Worm (Caenorhabditis elegans) whole organism, L3 larva: ENCODE measurements around the gene F48B9.3.

ENCODE experiments used
- R02D3.7 ChIP-seq: fragments of 150-350 bp; optimal IDR thresholded peaks from 2 replicates; lab custom pipeline; 2014; ENCODE audit warnings: missing biosample characterization, missing genetic modification characterization
- ZK546.5 ChIP-seq: sonication (generic microtip); optimal IDR thresholded peaks from 2 replicates; lab custom pipeline; 2017; ENCODE audit warnings: missing biosample characterization, missing genetic modification characterization
- ama-1 ChIP-seq: fragments of 150-350 bp; optimal IDR thresholded peaks from 2 replicates; lab custom pipeline; 2018
- ceh-28 ChIP-seq: fragments of 150-350 bp; optimal IDR thresholded peaks from 2 replicates; lab custom pipeline; 2014; ENCODE audit warnings: missing biosample characterization, missing genetic modification reagents, missing genetic modification characterization
- ceh-9 ChIP-seq: sonication (generic microtip); optimal IDR thresholded peaks from 2 replicates; lab custom pipeline; 2018; ENCODE audit warnings: missing biosample characterization, missing genetic modification characterization
- egl-27 ChIP-seq: sonication (generic microtip); optimal IDR thresholded peaks from 4 replicates; lab custom pipeline; 2017; ENCODE audit warnings: missing biosample characterization, missing genetic modification reagents, missing genetic modification characterization
- egl-5 ChIP-seq: fragments of 150-350 bp; optimal IDR thresholded peaks from 2 replicates; lab custom pipeline; 2017; ENCODE audit warnings: missing biosample characterization, missing genetic modification reagents, missing genetic modification characterization, inconsistent platforms
- elt-1 ChIP-seq: fragments of 150-350 bp; optimal IDR thresholded peaks from 2 replicates; lab custom pipeline; 2014; ENCODE audit warnings: missing biosample characterization, missing genetic modification characterization
- elt-2 ChIP-seq: sonication (generic microtip); optimal IDR thresholded peaks from 2 replicates; lab custom pipeline; 2016; ENCODE audit warnings: missing genetic modification reagents, mild to moderate bottlenecking, missing genetic modification characterization, missing compliant biosample characterization
- elt-3 ChIP-seq, 3 experiments: fragments of 150-350 bp in 1 of 3; sonication (generic microtip) in 2 of 3; optimal IDR thresholded peaks; 2 replicates in 2 of 3; 4 replicates in 1 of 3; lab custom pipeline; 2014 to 2017; ENCODE audit warnings: missing biosample characterization in 3 of 3, missing genetic modification characterization in 3 of 3
- eor-1 ChIP-seq, 2 experiments: fragments of 150-350 bp; optimal IDR thresholded peaks; 2 replicates each; lab custom pipeline; 2014 to 2018; ENCODE audit warnings: missing biosample characterization in 2 of 2, missing genetic modification characterization in 2 of 2
- fkh-10 ChIP-seq: sonication (generic microtip); optimal IDR thresholded peaks from 2 replicates; lab custom pipeline; 2017; ENCODE audit warnings: missing biosample characterization, missing genetic modification reagents, missing genetic modification characterization
- fkh-2 ChIP-seq: fragments of 150-350 bp; optimal IDR thresholded peaks from 2 replicates; lab custom pipeline; 2014; ENCODE audit warnings: missing biosample characterization, missing genetic modification reagents, missing genetic modification characterization
- fos-1 ChIP-seq: fragments of 150-350 bp; optimal IDR thresholded peaks from 2 replicates; lab custom pipeline; 2014; ENCODE audit warnings: missing biosample characterization, missing genetic modification characterization
- jun-1 ChIP-seq: fragments of 150-350 bp; optimal IDR thresholded peaks from 2 replicates; lab custom pipeline; 2014; ENCODE audit warnings: missing biosample characterization, missing genetic modification reagents, missing genetic modification characterization
- lin-15B ChIP-seq: fragments of 150-350 bp; optimal IDR thresholded peaks from 2 replicates; lab custom pipeline; 2014; ENCODE audit warnings: missing biosample characterization, missing genetic modification characterization
- lsy-12 ChIP-seq: sonication (generic microtip); optimal IDR thresholded peaks from 2 replicates; lab custom pipeline; 2016; ENCODE audit warnings: mild to moderate bottlenecking, missing genetic modification characterization, missing compliant biosample characterization
- mdl-1 ChIP-seq: fragments of 150-350 bp; optimal IDR thresholded peaks from 2 replicates; lab custom pipeline; 2014; ENCODE audit warnings: missing biosample characterization, missing genetic modification characterization
- mml-1 ChIP-seq: fragments of 150-350 bp; sonication (generic microtip); optimal IDR thresholded peaks from 3 replicates; lab custom pipeline; 2014; ENCODE audit warnings: missing biosample characterization, missing genetic modification characterization
- nfya-1 ChIP-seq: sonication (generic microtip); optimal IDR thresholded peaks from 2 replicates; lab custom pipeline; 2017; ENCODE audit warnings: missing genetic modification characterization, mild to moderate bottlenecking, missing compliant biosample characterization, antibody characterized with exemption, moderate library complexity; ENCODE audit not compliant: insufficient read depth
- nhr-11 ChIP-seq: fragments of 150-350 bp; optimal IDR thresholded peaks from 2 replicates; lab custom pipeline; 2014; ENCODE audit warnings: missing biosample characterization, missing genetic modification characterization
- nhr-12 ChIP-seq: fragments of 150-350 bp; optimal IDR thresholded peaks from 2 replicates; lab custom pipeline; 2014; ENCODE audit warnings: missing biosample characterization, missing genetic modification characterization
- nhr-23 ChIP-seq: fragments of 150-350 bp; optimal IDR thresholded peaks from 2 replicates; lab custom pipeline; 2014; ENCODE audit warnings: missing biosample characterization, missing genetic modification reagents, missing genetic modification characterization
- nhr-237 ChIP-seq: fragments of 150-350 bp; optimal IDR thresholded peaks from 2 replicates; lab custom pipeline; 2014; ENCODE audit warnings: missing biosample characterization, missing genetic modification characterization
- nhr-28 ChIP-seq: fragments of 150-350 bp; optimal IDR thresholded peaks from 2 replicates; lab custom pipeline; 2014; ENCODE audit warnings: missing biosample characterization, missing genetic modification characterization
- nhr-43 ChIP-seq: sonication (generic microtip); optimal IDR thresholded peaks from 2 replicates; lab custom pipeline; 2016; ENCODE audit warnings: mild to moderate bottlenecking, missing genetic modification characterization, missing compliant biosample characterization; ENCODE audit not compliant: poor library complexity, severe bottlenecking
- nhr-77 ChIP-seq: fragments of 150-350 bp; optimal IDR thresholded peaks from 2 replicates; lab custom pipeline; 2014; ENCODE audit warnings: missing biosample characterization, missing genetic modification characterization
- pha-4 ChIP-seq: fragments of 150-350 bp; optimal IDR thresholded peaks from 2 replicates; lab custom pipeline; 2014; ENCODE audit warnings: missing biosample characterization, missing genetic modification reagents, missing genetic modification characterization
- pqm-1 ChIP-seq: fragments of 150-350 bp; optimal IDR thresholded peaks from 2 replicates; lab custom pipeline; 2017; ENCODE audit warnings: missing biosample characterization, missing genetic modification characterization, inconsistent platforms
- skn-1 ChIP-seq: fragments of 150-350 bp; optimal IDR thresholded peaks from 2 replicates; lab custom pipeline; 2014; ENCODE audit warnings: missing biosample characterization, missing genetic modification characterization
- snpc-4 ChIP-seq: fragments of 150-350 bp; optimal IDR thresholded peaks from 2 replicates; lab custom pipeline; 2014; ENCODE audit warnings: missing biosample characterization, missing genetic modification characterization
- tbx-2 ChIP-seq: sonication (generic microtip); optimal IDR thresholded peaks from 2 replicates; lab custom pipeline; 2016; ENCODE audit warnings: mild to moderate bottlenecking, missing genetic modification characterization, missing compliant biosample characterization
- unc-39 ChIP-seq: sonication (generic microtip); optimal IDR thresholded peaks from 4 replicates; lab custom pipeline; 2017; ENCODE audit warnings: missing biosample characterization, missing genetic modification characterization
- unc-62 ChIP-seq: fragments of 150-350 bp; sonication (generic microtip); optimal IDR thresholded peaks from 4 replicates; lab custom pipeline; 2014; ENCODE audit warnings: missing biosample characterization, missing genetic modification reagents, missing genetic modification characterization
- ztf-11 ChIP-seq: fragments of 150-350 bp; optimal IDR thresholded peaks from 2 replicates; lab custom pipeline; 2014; ENCODE audit warnings: missing biosample characterization, missing genetic modification characterization
- ztf-4 ChIP-seq: fragments of 150-350 bp; optimal IDR thresholded peaks from 2 replicates; lab custom pipeline; 2014; ENCODE audit warnings: missing biosample characterization, missing genetic modification characterization

Gene F48B9.3

DNA sequence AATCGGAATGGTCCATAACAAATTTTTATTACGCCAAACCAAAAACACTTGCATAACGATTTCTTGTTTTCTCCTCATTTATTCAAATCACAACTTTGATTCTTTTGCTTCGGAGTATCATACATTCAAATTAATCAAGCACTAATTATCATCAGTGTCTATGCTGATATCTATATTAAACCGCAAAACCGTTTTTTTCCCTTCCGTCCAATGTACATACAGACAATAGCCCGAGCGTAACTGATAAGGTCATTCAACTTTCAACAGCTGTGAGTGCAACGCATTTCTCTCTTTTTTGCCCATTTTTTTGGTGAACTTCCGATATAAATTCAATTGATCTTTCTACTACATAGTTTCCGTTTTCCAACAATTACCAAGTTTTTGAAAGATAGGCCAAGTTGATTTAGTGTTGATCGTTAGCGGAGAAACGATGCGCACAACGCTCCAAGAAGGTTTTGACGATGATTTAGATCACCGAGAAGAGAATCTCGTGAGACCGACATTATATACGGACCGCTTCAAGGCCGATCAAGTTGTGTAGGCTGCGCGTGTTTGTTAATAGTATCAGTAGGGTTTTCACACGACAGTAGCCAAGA, 13.0 kb downstream of the F48B9.3 start:
- TF ChIP-seq elt-2 (peak; percentile 67), ztf-4 (no peak)

DNA sequence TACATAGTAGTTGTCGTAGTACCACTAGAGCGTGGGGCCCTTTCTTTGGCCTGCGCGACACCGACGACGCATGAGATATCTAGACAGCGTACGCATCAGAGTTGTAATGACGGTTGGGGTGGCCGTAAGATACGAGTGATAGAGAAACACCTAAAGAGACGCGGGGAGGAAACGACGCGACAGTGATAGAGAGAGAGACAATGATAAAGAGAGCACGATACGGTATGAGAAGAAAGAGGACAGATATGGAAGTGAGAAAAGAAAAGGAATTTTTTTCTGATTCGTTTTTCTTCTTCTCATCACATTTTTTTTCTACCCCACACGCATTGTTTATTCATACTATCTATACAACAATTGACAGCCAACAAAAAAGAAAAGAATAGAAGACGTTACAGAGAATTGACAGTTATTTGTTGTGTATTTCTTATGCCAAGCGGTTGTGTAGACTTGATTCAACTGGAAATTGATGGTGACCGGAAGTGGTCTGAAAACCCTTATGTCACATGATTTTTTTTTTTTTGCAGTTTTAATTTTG, 13.6 kb downstream of the F48B9.3 start:
- TF ChIP-seq fkh-2 (tag; lab: Kevin White, UChicago) (no peak), elt-3 (tag; optimal IDR thresholded peaks at IDR 0.05; lab: Kevin White, UChicago) (peak in 1 of 3 experiments; percentile 57), nhr-23 (tag; lab: Kevin White, UChicago) (peak; percentile 26), elt-2 (peak; percentile 63), mml-1 (tag; lab: Kevin White, UChicago) (no peak), nhr-43 (tag; lab: Kevin White, UChicago) (no peak), pqm-1 (peak; percentile 14)

DNA sequence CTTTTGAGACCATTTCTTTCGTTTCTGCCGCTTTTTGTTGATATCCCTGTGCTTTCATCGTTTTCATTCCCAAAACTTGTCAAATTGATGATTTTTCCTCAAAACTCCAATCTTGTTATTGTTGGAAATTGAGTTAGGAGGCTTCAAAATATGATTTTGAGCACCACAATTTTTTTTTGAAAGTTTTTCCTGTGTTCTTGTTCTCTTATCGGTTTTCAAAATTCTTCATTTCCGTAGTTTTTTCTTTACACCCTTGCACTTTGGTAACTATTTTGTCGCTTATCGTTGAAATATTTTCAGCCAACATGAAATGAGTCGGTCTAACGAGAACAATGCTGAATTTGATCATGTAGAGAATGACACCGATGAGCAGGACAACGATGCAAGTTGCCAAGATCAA, 15.7 kb downstream of the F48B9.3 start, which contains the start of gene F48B9.1:
TSS of gene F48B9.1 (plus strand) at position 301 of the 400 bp plus-strand sequence.
- TF ChIP-seq nhr-237 (no peak), mml-1 (tag; lab: Kevin White, UChicago) (no peak), ZK546.5 (tag; lab: Kevin White, UChicago) (no peak), R02D3.7 (tag; lab: Kevin White, UChicago) (no peak), lsy-12 (tag; lab: Kevin White, UChicago) (no peak), unc-39 (no peak), fos-1 (tag; lab: Kevin White, UChicago) (no peak), nhr-12 (tag; lab: Kevin White, UChicago) (no peak)

DNA sequence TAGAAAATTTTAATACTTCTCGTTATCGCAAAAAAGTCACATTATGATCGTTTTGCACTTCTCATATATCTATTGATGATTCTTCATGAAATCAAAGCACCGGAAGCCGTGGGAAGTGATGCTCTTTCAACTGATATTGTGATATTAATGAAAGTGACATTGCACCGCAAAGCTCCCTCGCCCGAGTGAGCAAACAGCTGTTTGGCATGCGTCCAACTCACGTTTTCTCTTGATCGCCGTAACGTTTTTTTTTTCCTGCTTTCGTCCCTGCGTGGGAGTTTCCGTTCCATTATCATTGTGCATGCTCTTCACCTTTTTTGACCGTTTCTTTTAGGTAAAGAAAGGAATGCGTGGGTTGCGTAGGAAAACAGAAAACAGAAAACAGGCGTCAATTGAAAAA, 24.0 kb downstream of the F48B9.3 start:
- TF ChIP-seq fkh-2 (tag; lab: Kevin White, UChicago) (no peak), elt-1 (tag; lab: Kevin White, UChicago) (no peak), lsy-12 (tag; lab: Kevin White, UChicago) (no peak), ceh-9 (tag; lab: Kevin White, UChicago) (no peak), nhr-11 (tag; lab: Kevin White, UChicago) (no peak), ztf-11 (no peak), ceh-28 (tag; lab: Kevin White, UChicago) (no peak), mdl-1 (no peak), tbx-2 (tag; lab: Kevin White, UChicago) (no peak), unc-62 (GFP tag; lab: Kevin White, UChicago) (no peak), skn-1 (tag; lab: Kevin White, UChicago) (no peak), pha-4 (tag; lab: Kevin White, UChicago) (no peak)

DNA sequence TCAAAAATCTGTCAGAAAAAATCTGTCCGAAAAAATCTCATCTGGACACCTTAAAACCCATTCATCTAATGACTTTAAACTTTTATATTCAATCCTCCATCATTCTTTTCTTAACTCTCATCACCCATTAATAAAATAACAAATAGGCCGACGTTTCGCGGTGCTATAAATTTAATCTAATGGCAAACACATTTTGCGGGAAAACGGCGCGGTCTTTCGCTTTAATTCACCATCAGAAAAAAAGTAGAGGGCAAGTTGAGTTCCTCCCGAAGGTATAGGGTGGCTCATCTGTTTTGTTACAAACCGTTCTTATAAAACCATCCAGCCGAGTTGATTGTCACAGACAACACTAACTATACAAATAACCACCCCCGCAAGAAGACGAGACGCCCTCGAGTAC, 25.9 kb downstream of the F48B9.3 start:
- TF ChIP-seq eor-1 (tag; optimal IDR thresholded peaks at IDR 0.05; lab: Kevin White, UChicago) (no peak), ztf-11 (no peak), unc-39 (no peak)
- TF ChIP-seq, all 47 proteins: peak for 0

DNA sequence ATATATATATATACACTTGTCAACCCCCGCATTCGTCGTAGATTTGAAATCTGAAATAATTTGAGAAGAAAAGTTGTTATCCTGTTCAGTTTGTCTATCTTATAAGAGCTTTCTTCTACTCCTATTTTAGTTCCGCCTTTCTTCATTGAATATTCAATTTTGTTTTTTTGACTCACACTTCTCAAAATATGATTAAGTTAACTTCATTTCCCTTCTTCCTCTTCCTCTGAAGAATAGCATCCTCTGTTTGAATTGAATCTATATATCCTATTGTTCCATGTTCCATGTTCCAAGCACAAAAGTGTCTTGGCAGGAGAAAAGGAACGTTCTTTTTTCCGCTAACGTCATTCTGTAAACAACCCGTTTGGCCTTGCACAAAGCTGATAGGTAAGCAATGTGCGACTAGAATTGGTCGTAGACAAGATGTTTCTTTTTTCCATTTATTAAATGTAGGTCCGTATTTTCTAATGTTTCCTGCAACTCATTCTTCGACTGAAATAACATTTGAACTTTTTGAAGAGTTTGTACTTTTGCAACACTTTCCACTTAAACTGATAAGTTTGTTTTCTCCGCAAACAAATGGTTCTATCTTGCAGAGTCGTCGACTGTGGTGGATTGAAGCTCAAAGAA, 27.2 kb downstream of the F48B9.3 start, which contains the start of gene gap-1:
TSS of gene gap-1 (plus strand) at position 580 of the 630 bp plus-strand sequence.
- TF ChIP-seq egl-27 (tag; lab: Kevin White, UChicago) (no peak), ZK546.5 (tag; lab: Kevin White, UChicago) (no peak), pha-4 (tag; lab: Kevin White, UChicago) (peak; percentile 45), pqm-1 (no peak), tbx-2 (tag; lab: Kevin White, UChicago) (no peak), eor-1 (tag; optimal IDR thresholded peaks at IDR 0.05; lab: Kevin White, UChicago) (no peak), fkh-10 (peak; percentile 77)

DNA sequence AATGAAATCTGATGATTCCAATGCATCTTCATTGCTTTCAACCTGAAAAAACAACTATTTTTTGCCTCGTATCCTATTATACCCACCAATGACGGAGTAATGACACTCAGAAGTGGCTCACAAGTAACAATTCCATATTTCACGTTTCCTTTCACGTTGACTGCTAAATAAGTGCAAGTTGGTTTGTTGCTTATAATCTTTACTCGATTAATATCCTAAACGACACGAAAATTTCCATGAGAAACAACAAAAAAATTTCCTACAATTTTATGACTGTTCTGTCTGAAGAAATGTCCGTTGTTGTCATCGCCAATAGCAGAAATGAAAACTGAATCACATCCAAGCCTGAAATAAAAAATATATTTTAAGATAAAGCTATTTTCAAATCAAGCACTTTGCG, 32.6 kb downstream of the F48B9.3 start:
- TF ChIP-seq ama-1 (lab: Kevin White, UChicago), result no peak
- no peak for TF ChIP-seq snpc-4 (tag; lab: Kevin White, UChicago)
- TF ChIP-seq mml-1 (tag; lab: Kevin White, UChicago), result no peak
- no peak for TF ChIP-seq pha-4 (tag; lab: Kevin White, UChicago)
- TF ChIP-seq ceh-28 (tag; lab: Kevin White, UChicago), result no peak
- TF ChIP-seq lin-15B (tag; lab: Kevin White, UChicago), result no peak
- no peak for TF ChIP-seq nhr-77
- TF ChIP-seq nhr-28 (tag; lab: Kevin White, UChicago), result no peak
- no peak for TF ChIP-seq nhr-43 (tag; lab: Kevin White, UChicago)
- TF ChIP-seq ztf-4, result no peak
- no peak for TF ChIP-seq nhr-23 (tag; lab: Kevin White, UChicago)
- no peak for TF ChIP-seq nfya-1 (tag; lab: Kevin White, UChicago)
- TF ChIP-seq egl-27 (tag; lab: Kevin White, UChicago), result no peak
- no peak for TF ChIP-seq jun-1
- no peak for TF ChIP-seq egl-5 (tag; lab: Kevin White, UChicago)
